Fruit fly (Drosophila melanogaster) whole organism, embryonic: ENCODE data around the gene CG43367.

Experiments used
- ATbp ChIP-seq: fragments of 200-800 bp; sonication (Bioruptor generic); optimal IDR thresholded peaks from 2 replicates; lab custom pipeline; 2017; ENCODE audit warnings: missing biosample characterization, mild to moderate bottlenecking, missing genetic modification characterization, missing genetic modification reagents
- Asciz ChIP-seq: fragments of 200-800 bp; sonication (Bioruptor generic); optimal IDR thresholded peaks from 2 replicates; lab custom pipeline; 2017; ENCODE audit warnings: missing biosample characterization, mild to moderate bottlenecking, missing genetic modification characterization, missing genetic modification reagents
- Awh ChIP-seq: fragments of 200-800 bp; sonication (Bioruptor generic); IDR thresholded peaks from 2 replicates; pipeline ENCODE4, ENCODE4 v1.3.6; 2022; ENCODE audit warnings: missing biosample characterization, missing genetic modification characterization
- B-H1 ChIP-seq: fragments of 200-800 bp; sonication (Bioruptor generic); IDR thresholded peaks from 3 replicates; pipeline ENCODE4 v1.3.6; 2022; ENCODE audit warnings: missing biosample characterization, missing genetic modification characterization
- Bgb ChIP-seq: fragments of 200-800 bp; sonication (Bioruptor generic); IDR thresholded peaks from 2 replicates; pipeline ENCODE4 v1.3.6; 2022; ENCODE audit warnings: missing biosample characterization, missing genetic modification characterization; ENCODE audit not compliant: partially characterized antibody
- Blimp-1 ChIP-seq: fragments of 200-800 bp; sonication (Bioruptor generic); optimal IDR thresholded peaks from 3 replicates; lab custom pipeline; 2018; ENCODE audit warnings: missing biosample characterization, missing genetic modification characterization, mild to moderate bottlenecking, moderate library complexity, missing genetic modification reagents
- CG10267 ChIP-seq: fragments of 200-800 bp; sonication (Bioruptor generic); optimal IDR thresholded peaks from 2 replicates; lab custom pipeline; 2018; ENCODE audit warnings: missing biosample characterization, mild to moderate bottlenecking, missing genetic modification characterization, moderate library complexity
- CG14441 ChIP-seq: fragments of 200-800 bp; sonication (Bioruptor generic); IDR thresholded peaks from 2 replicates; pipeline ENCODE4 v1.3.6; 2022; ENCODE audit warnings: missing biosample characterization, missing genetic modification characterization
- CG1603 ChIP-seq: fragments of 200-800 bp; sonication (Bioruptor generic); optimal IDR thresholded peaks from 2 replicates; lab custom pipeline; 2019; ENCODE audit warnings: missing biosample characterization, mild to moderate bottlenecking, missing genetic modification characterization, moderate library complexity
- CG17802 ChIP-seq: fragments of 200-800 bp; sonication (Bioruptor generic); optimal IDR thresholded peaks from 2 replicates; lab custom pipeline; 2018; ENCODE audit warnings: missing biosample characterization, mild to moderate bottlenecking, missing genetic modification characterization, moderate library complexity
- CG2678 ChIP-seq: fragments of 200-800 bp; sonication (Bioruptor generic); optimal IDR thresholded peaks from 3 replicates; lab custom pipeline; 2019; ENCODE audit warnings: missing biosample characterization, mild to moderate bottlenecking, missing genetic modification characterization, moderate library complexity
- CG2875 ChIP-seq: fragments of 200-800 bp; sonication (Bioruptor generic); optimal IDR thresholded peaks from 2 replicates; lab custom pipeline; 2017; ENCODE audit warnings: missing biosample characterization, mild to moderate bottlenecking, missing genetic modification characterization, missing genetic modification reagents
- CG3407 ChIP-seq: fragments of 200-800 bp; sonication (Bioruptor generic); optimal IDR thresholded peaks from 2 replicates; lab custom pipeline; 2018; ENCODE audit warnings: missing biosample characterization, mild to moderate bottlenecking, missing genetic modification characterization
- CG4707 ChIP-seq: fragments of 200-800 bp; sonication (Bioruptor generic); optimal IDR thresholded peaks from 2 replicates; lab custom pipeline; 2018; ENCODE audit warnings: missing biosample characterization, mild to moderate bottlenecking, missing genetic modification characterization, moderate library complexity
- CG5180 ChIP-seq: fragments of 200-800 bp; sonication (Bioruptor generic); optimal IDR thresholded peaks from 3 replicates; lab custom pipeline; 2017; ENCODE audit warnings: missing biosample characterization, missing genetic modification characterization, mild to moderate bottlenecking, moderate library complexity, missing genetic modification reagents
- CG6813 ChIP-seq: fragments of 200-800 bp; sonication (Bioruptor generic); optimal IDR thresholded peaks from 2 replicates; lab custom pipeline; 2017; ENCODE audit warnings: missing biosample characterization, missing genetic modification characterization, mild to moderate bottlenecking, moderate library complexity, missing genetic modification reagents
- CG8089 ChIP-seq: fragments of 200-800 bp; sonication (Bioruptor generic); optimal IDR thresholded peaks from 3 replicates; lab custom pipeline; 2016; ENCODE audit warnings: missing biosample characterization, missing genetic modification characterization
- CG8359 ChIP-seq: fragments of 200-800 bp; sonication (Bioruptor generic); optimal IDR thresholded peaks from 2 replicates; lab custom pipeline; 2017; ENCODE audit warnings: missing biosample characterization, mild to moderate bottlenecking, missing genetic modification characterization, borderline replicate concordance
- CG9727 ChIP-seq: fragments of 200-800 bp; sonication (Bioruptor generic); optimal IDR thresholded peaks from 3 replicates; lab custom pipeline; 2017; ENCODE audit warnings: missing biosample characterization, mild to moderate bottlenecking, missing genetic modification characterization
- Fer2 ChIP-seq: fragments of 200-800 bp; sonication (Bioruptor generic); optimal IDR thresholded peaks from 2 replicates; lab custom pipeline; 2018; ENCODE audit warnings: missing biosample characterization, mild to moderate bottlenecking, missing genetic modification characterization, moderate library complexity
- Hey ChIP-seq: fragments of 200-800 bp; sonication (Bioruptor generic); optimal IDR thresholded peaks from 3 replicates; lab custom pipeline; 2018; ENCODE audit warnings: missing biosample characterization, mild to moderate bottlenecking, missing genetic modification characterization
- Hr39 ChIP-seq: fragments of >200 bp; optimal IDR thresholded peaks from 2 replicates; lab custom pipeline; 2017
- MTF-1 ChIP-seq: fragments of 200-800 bp; sonication (Bioruptor generic); optimal IDR thresholded peaks from 2 replicates; lab custom pipeline; 2018; ENCODE audit warnings: missing biosample characterization, mild to moderate bottlenecking, missing genetic modification characterization, borderline replicate concordance
- Med ChIP-seq: fragments of 200-800 bp; sonication (Bioruptor generic); peaks from one replicate; lab custom pipeline; 2016; ENCODE audit warnings: missing biosample characterization, missing genetic modification characterization, mild to moderate bottlenecking, inconsistent platforms, moderate library complexity
- Meics ChIP-seq: fragments of 200-800 bp; sonication (Bioruptor generic); optimal IDR thresholded peaks from 2 replicates; lab custom pipeline; 2017; ENCODE audit warnings: missing biosample characterization, mild to moderate bottlenecking, missing genetic modification characterization
- Nf-YC ChIP-seq: fragments of 200-800 bp; optimal IDR thresholded peaks from 3 replicates; lab custom pipeline; 2019; ENCODE audit warnings: missing biosample characterization, mild to moderate bottlenecking, missing genetic modification characterization, moderate library complexity
- Sox100B ChIP-seq: fragments of 200-800 bp; sonication (Bioruptor generic); optimal IDR thresholded peaks from 3 replicates; lab custom pipeline; 2018; ENCODE audit warnings: missing biosample characterization, mild to moderate bottlenecking, missing genetic modification characterization
- Spps ChIP-seq: fragments of 200-800 bp; sonication (Bioruptor generic); optimal IDR thresholded peaks from 2 replicates; lab custom pipeline; 2018; ENCODE audit warnings: missing biosample characterization, mild to moderate bottlenecking, missing genetic modification characterization
- Xrp1 ChIP-seq: fragments of 200-800 bp; sonication (Bioruptor generic); IDR thresholded peaks from 2 replicates; pipeline ENCODE4 v1.3.6; 2022; ENCODE audit warnings: missing biosample characterization, missing genetic modification characterization
- YL-1 ChIP-seq: fragments of 200-800 bp; sonication (Bioruptor generic); optimal IDR thresholded peaks from 3 replicates; lab custom pipeline; 2017; ENCODE audit warnings: missing biosample characterization, mild to moderate bottlenecking, missing genetic modification characterization
- amos ChIP-seq: fragments of 200-800 bp; sonication (Bioruptor generic); IDR thresholded peaks from 2 replicates; pipeline ENCODE4 v1.3.6; 2022; ENCODE audit warnings: missing biosample characterization, missing genetic modification characterization; ENCODE audit not compliant: partially characterized antibody
- bsh ChIP-seq, 2 experiments: fragments of 200-800 bp; sonication (Bioruptor generic); optimal IDR thresholded peaks; 2 replicates each; lab custom pipeline; 2017 to 2018; ENCODE audit warnings: mild to moderate bottlenecking in 2 of 2, missing biosample characterization in 2 of 2, missing genetic modification characterization in 2 of 2, moderate library complexity in 1 of 2
- cg ChIP-seq: fragments of 200-800 bp; sonication (Bioruptor generic); optimal IDR thresholded peaks from 3 replicates; lab custom pipeline; 2019; ENCODE audit warnings: missing biosample characterization, mild to moderate bottlenecking, missing genetic modification characterization, moderate library complexity
- ci ChIP-seq: fragments of 200-800 bp; sonication (Bioruptor generic); IDR thresholded peaks from 3 replicates; pipeline ENCODE4 v1.3.6; 2022; ENCODE audit warnings: missing biosample characterization, missing genetic modification characterization
- dmrt11E ChIP-seq: fragments of 200-800 bp; sonication (Bioruptor generic); optimal IDR thresholded peaks from 3 replicates; lab custom pipeline; 2018; ENCODE audit warnings: missing biosample characterization, mild to moderate bottlenecking, missing genetic modification characterization, moderate library complexity
- gsb-n ChIP-seq: fragments of 200-800 bp; sonication (Bioruptor generic); optimal IDR thresholded peaks from 3 replicates; lab custom pipeline; 2018; ENCODE audit warnings: missing biosample characterization, mild to moderate bottlenecking, missing genetic modification characterization
- h ChIP-seq: fragments of >200 bp; optimal IDR thresholded peaks from 2 replicates; lab custom pipeline; 2017
- kah ChIP-seq: fragments of 200-800 bp; sonication (Bioruptor generic); optimal IDR thresholded peaks from 2 replicates; lab custom pipeline; 2018; ENCODE audit warnings: missing biosample characterization, mild to moderate bottlenecking, missing genetic modification characterization
- kni ChIP-seq: fragments of 200-800 bp; sonication (Bioruptor generic); optimal IDR thresholded peaks from 3 replicates; lab custom pipeline; 2017; ENCODE audit warnings: mild to moderate bottlenecking, missing biosample characterization, missing genetic modification reagents, missing genetic modification characterization
- lbe ChIP-seq: fragments of 200-800 bp; sonication (Bioruptor generic); optimal IDR thresholded peaks from 2 replicates; lab custom pipeline; 2016; ENCODE audit warnings: missing biosample characterization, mild to moderate bottlenecking, missing genetic modification characterization
- nom ChIP-seq: fragments of 200-800 bp; sonication (Bioruptor generic); optimal IDR thresholded peaks from 2 replicates; lab custom pipeline; 2017; ENCODE audit warnings: missing biosample characterization, missing genetic modification characterization, mild to moderate bottlenecking, moderate library complexity, missing genetic modification reagents
- oc ChIP-seq: fragments of 200-800 bp; sonication (Bioruptor generic); optimal IDR thresholded peaks from 2 replicates; lab custom pipeline; 2018; ENCODE audit warnings: missing biosample characterization, mild to moderate bottlenecking, missing genetic modification characterization, moderate library complexity
- sens ChIP-seq: fragments of 200-800 bp; sonication (Bioruptor generic); peaks from one replicate; lab custom pipeline; 2016; ENCODE audit warnings: missing biosample characterization, missing genetic modification characterization
- stc ChIP-seq: fragments of 200-800 bp; sonication (Bioruptor generic); IDR thresholded peaks from 2 replicates; pipeline ENCODE4 v1.3.6; 2022; ENCODE audit warnings: missing biosample characterization, missing genetic modification characterization
- vnd ChIP-seq: fragments of 200-800 bp; sonication (Bioruptor generic); IDR thresholded peaks from 3 replicates; pipeline ENCODE4 v1.3.6; 2022; ENCODE audit warnings: missing biosample characterization, missing genetic modification characterization; ENCODE audit not compliant: partially characterized antibody
- wek ChIP-seq: fragments of 200-800 bp; sonication (Bioruptor generic); optimal IDR thresholded peaks from 3 replicates; lab custom pipeline; 2018; ENCODE audit warnings: missing biosample characterization, mild to moderate bottlenecking, missing genetic modification characterization, moderate library complexity

CG43367 gene

dm6 chr3L:4219291-4220228 is 25.8 kb downstream of the CG43367 start (continued):
- TF ChIP-seq CG5180: peak; percentile 42
- peak; percentile 67 for TF ChIP-seq vnd (GFP tag; lab: Robert Waterston, UW)
- peak; percentile 56; the same call in 1 of the 2 replicates for TF ChIP-seq Awh
- no peak for TF ChIP-seq CG8089
- peak; percentile 34 for TF ChIP-seq CG9727
- TF ChIP-seq, all 482 proteins: peak for 54

dm6 chr3L:4220679-4221078 is 26.9 kb downstream of the CG43367 start:
- TF ChIP-seq CG2875: peak; percentile 16
- TF ChIP-seq Fer2 (tag; lab: Kevin White, UChicago): no peak
- 0 out of 3 replicates have a peak, but pooled peaks have one; percentile 46 for TF ChIP-seq ci (GFP tag; lab: Robert Waterston, UW)
- TF ChIP-seq ATbp (GFP tag; lab: Kevin White, UChicago): peak; percentile 46
- peak; percentile 3 for TF ChIP-seq CG4707 (GFP tag; lab: Kevin White, UChicago)
- no peak for TF ChIP-seq oc
- TF ChIP-seq YL-1 (GFP tag; lab: Kevin White, UChicago): no peak
- no peak for TF ChIP-seq Hr39
- peak; percentile 50 for TF ChIP-seq Asciz (GFP tag; lab: Kevin White, UChicago)
- TF ChIP-seq bsh (GFP tag; optimal IDR thresholded peaks at IDR 0.05; lab: Kevin White, UChicago): peak in 1 of 2 experiments; percentile 21
- TF ChIP-seq Sox100B (GFP tag; lab: Kevin White, UChicago): peak; percentile 22
- no peak for TF ChIP-seq Nf-YC (tag; lab: Kevin White, UChicago)
- TF ChIP-seq MTF-1 (GFP tag; lab: Kevin White, UChicago): peak; percentile 10
- no peak for TF ChIP-seq Bgb (GFP tag; lab: Robert Waterston, UW)
- peak; percentile 26 for TF ChIP-seq dmrt11E (tag; lab: Kevin White, UChicago)
- peak; percentile 15 for TF ChIP-seq CG6813 (GFP tag; lab: Kevin White, UChicago)
- TF ChIP-seq wek (GFP tag; lab: Kevin White, UChicago): peak; percentile 28
- TF ChIP-seq stc (GFP tag; lab: Robert Waterston, UW): 0 out of 2 replicates have a peak, but pooled peaks have one; percentile 16
- peak; percentile 40 for TF ChIP-seq sens
- TF ChIP-seq CG1603 (tag; lab: Kevin White, UChicago): peak; percentile 38
- TF ChIP-seq Blimp-1 (GFP tag; lab: Kevin White, UChicago): peak; percentile 2
- no peak for TF ChIP-seq CG17802 (tag; lab: Kevin White, UChicago)
- peak; percentile 8 for TF ChIP-seq CG3407 (GFP tag; lab: Kevin White, UChicago)
- TF ChIP-seq Med (GFP tag; lab: Kevin White, UChicago): peak; percentile 37
- TF ChIP-seq lbe: peak; percentile 31
- TF ChIP-seq kah: no peak
- TF ChIP-seq CG14441 (GFP tag; lab: Robert Waterston, UW): no peak
- peak; percentile 26 for TF ChIP-seq CG8359
- TF ChIP-seq Xrp1 (GFP tag; lab: Robert Waterston, UW): 0 out of 2 replicates have a peak, but pooled peaks have one; percentile 13

dm6 chr3L:4221226-4221770 is 27.5 kb downstream of the CG43367 start:
- TF ChIP-seq cg (GFP tag; lab: Kevin White, UChicago) (peak; percentile 70), Spps (tag; lab: Kevin White, UChicago) (no peak), CG2678 (peak; percentile 31), nom (GFP tag; lab: Kevin White, UChicago) (peak; percentile 47), gsb-n (peak; percentile 52), Meics (GFP tag; lab: Kevin White, UChicago) (peak; percentile 22), B-H1 (no peak), kni (GFP tag; lab: Kevin White, UChicago) (peak; percentile 13), amos (peak; percentile 34; the same call in 1 of the 2 replicates), h (lab: Kevin White, UChicago) (no peak), CG10267 (tag; lab: Kevin White, UChicago) (no peak), Hey (tag; lab: Kevin White, UChicago) (peak; percentile 17)
